Worm (Caenorhabditis elegans) whole organism, late embryonic: Measurements from ENCODE around the gene best-2.

ENCODE experiments used
- T23F11.4 ChIP-seq: fragments of 200-800 bp; sonication (Bioruptor generic); optimal IDR thresholded peaks from 2 replicates; lab custom pipeline; 2018; ENCODE audit warnings: mild to moderate bottlenecking, missing genetic modification characterization, missing compliant biosample characterization
- ceh-31 ChIP-seq: sonication (generic microtip); optimal IDR thresholded peaks from 2 replicates; lab custom pipeline; 2016; ENCODE audit warnings: missing genetic modification characterization, missing compliant biosample characterization
- ceh-48 ChIP-seq: sonication (generic microtip); optimal IDR thresholded peaks from 2 replicates; lab custom pipeline; 2016; ENCODE audit warnings: missing genetic modification characterization, inconsistent platforms, missing compliant biosample characterization
- dve-1 ChIP-seq: sonication (generic microtip); optimal IDR thresholded peaks from 2 replicates; lab custom pipeline; 2017; ENCODE audit warnings: antibody characterized with exemption, mild to moderate bottlenecking, missing genetic modification characterization, missing compliant biosample characterization
- elt-2 ChIP-seq: sonication (generic microtip); optimal IDR thresholded peaks from 2 replicates; lab custom pipeline; 2016; ENCODE audit warnings: missing genetic modification reagents, missing genetic modification characterization, missing compliant biosample characterization
- hlh-6 ChIP-seq: sonication (generic microtip); optimal IDR thresholded peaks from 2 replicates; lab custom pipeline; 2016; ENCODE audit warnings: missing genotype, missing genetic modification characterization, missing compliant biosample characterization
- nhr-11 ChIP-seq: fragments of 150-350 bp; optimal IDR thresholded peaks from 2 replicates; lab custom pipeline; 2014; ENCODE audit warnings: missing biosample characterization, missing genetic modification characterization
- pha-4 ChIP-seq: fragments of 150-350 bp; optimal IDR thresholded peaks from 2 replicates; lab custom pipeline; 2018; ENCODE audit warnings: missing biosample characterization, missing genetic modification reagents, missing genetic modification characterization
- sox-2 ChIP-seq: fragments of 200-800 bp; sonication (Bioruptor generic); IDR thresholded peaks from 2 replicates; pipeline ENCODE4 v1.3.6; 2022; ENCODE audit warnings: missing genetic modification reagents, missing genetic modification characterization, missing compliant biosample characterization
- unc-55 ChIP-seq: sonication (generic microtip); optimal IDR thresholded peaks from 2 replicates; lab custom pipeline; 2017; ENCODE audit warnings: missing biosample characterization, missing genetic modification reagents, missing genetic modification characterization

DNA sequence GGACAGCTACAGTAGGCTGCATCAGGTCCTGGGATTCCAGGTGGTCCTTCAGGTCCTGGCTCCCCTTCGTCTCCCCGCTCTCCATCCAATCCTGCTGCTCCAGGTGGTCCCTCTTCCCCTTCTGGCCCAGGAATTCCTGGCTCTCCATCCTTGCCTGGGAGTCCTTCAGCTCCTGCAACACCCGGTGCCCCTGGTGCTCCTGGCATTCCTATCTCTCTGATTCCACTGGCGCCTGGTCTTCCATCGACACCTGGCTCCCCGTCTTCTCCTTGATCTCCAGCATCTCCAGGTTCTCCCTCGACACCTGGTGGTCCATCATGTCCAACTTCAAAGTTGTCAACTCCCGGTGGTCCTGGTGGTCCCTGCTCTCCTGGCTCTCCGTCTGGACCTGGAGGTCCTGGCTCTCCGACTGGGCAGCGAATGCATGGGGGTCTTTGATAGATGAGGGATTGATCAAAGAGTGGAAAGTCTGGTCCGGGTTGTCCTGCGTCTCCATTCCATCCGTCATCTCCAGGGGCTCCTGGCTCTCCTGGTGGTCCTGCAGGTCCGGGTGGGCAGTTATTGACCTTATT lies 23.1 kb downstream of the best-2 start:
- TF ChIP-seq nhr-11 (tag; lab: Kevin White, UChicago) = no peak
- TF ChIP-seq unc-55 (GFP tag; lab: Kevin White, UChicago) = no peak
- TF ChIP-seq ceh-31 (tag; lab: Kevin White, UChicago) = no peak
- no peak for TF ChIP-seq T23F11.4 (GFP tag; lab: Kevin White, UChicago)
- TF ChIP-seq pha-4 (tag; lab: Kevin White, UChicago) = no peak
- TF ChIP-seq elt-2 = no peak
- no peak for TF ChIP-seq sox-2 (GFP tag; lab: Robert Waterston, UW)
- no peak for TF ChIP-seq dve-1 (tag; lab: Kevin White, UChicago)
- TF ChIP-seq hlh-6 = peak; percentile 21
- no peak for TF ChIP-seq ceh-48 (tag; lab: Kevin White, UChicago)
